Worm (Caenorhabditis elegans): ENCODE results near the gene B0334.10.
A peak's percentile ranks its signal among the peaks of the same experiment; 100 is the strongest.

B0334.10 gene

ce11 chrII:11484600-11484999 is 33.7 kb upstream of the B0334.10 start (continued):
- TF ChIP-seq nhr-6 (tag; optimal IDR thresholded peaks at IDR 0.05) (no peak), nhr-111 (GFP tag; optimal IDR thresholded peaks at IDR 0.05) (peak; percentile 70), ceh-20 (GFP tag; IDR thresholded peaks at IDR 0.05) (peak; percentile 92)

- peak; percentile 73 for TF ChIP-seq ama-1 (optimal IDR thresholded peaks at IDR 0.05)
- TF ChIP-seq ceh-20 (GFP tag; IDR thresholded peaks at IDR 0.05) = no peak
- TF ChIP-seq egl-27 (tag; optimal IDR thresholded peaks at IDR 0.05) = no peak
- TF ChIP-seq lin-13 (GFP tag; optimal IDR thresholded peaks at IDR 0.05) = no peak
- no peak for TF ChIP-seq ceh-82 (tag; optimal IDR thresholded peaks at IDR 0.05)
Measured at ce11 chrII:11485200-11485599, 33.1 kb upstream of the B0334.10 start, which contains the start of gene twk-5. TSS of gene twk-5 (minus strand) at chrII:11485300.

- peak; percentile 12 for TF ChIP-seq dve-1 (tag; optimal IDR thresholded peaks at IDR 0.05; ENCODE audit: insufficient read depth)
- no peak for TF ChIP-seq mdt-29 (GFP tag; IDR thresholded peaks at IDR 0.05)
Measured at ce11 chrII:11486698-11487234, 31.5 kb upstream of the B0334.10 start, which contains the start of gene ttr-18. TSS of gene ttr-18 (minus strand) at chrII:11486748.

ce11 chrII:11487999-11488398 is 30.3 kb upstream of the B0334.10 start, which contains the start of gene B0334.13:
TSS of gene B0334.13 (plus strand) at chrII:11488299.
- TF ChIP-seq nhr-11 (tag; optimal IDR thresholded peaks at IDR 0.05) (no peak), hmg-1.1 (GFP tag; IDR thresholded peaks at IDR 0.05) (no peak), ctbp-1 (GFP tag; IDR thresholded peaks at IDR 0.05) (no peak), unc-62 (GFP tag; optimal IDR thresholded peaks at IDR 0.05 in 1 of 2) (peak in 1 of 2 experiments; percentile 21), unc-62 (tag; optimal IDR thresholded peaks at IDR 0.05) (no peak), lin-38 (GFP tag; IDR thresholded peaks at IDR 0.05) (no peak), Y75B8A.6 (GFP tag; IDR thresholded peaks at IDR 0.05) (no peak), mxl-2 (GFP tag; conservative IDR thresholded peaks at IDR 0.05) (no peak), daf-12 (tag; optimal IDR thresholded peaks at IDR 0.05) (no peak), mep-1 (tag; optimal IDR thresholded peaks at IDR 0.05) (no peak)

- no peak for TF ChIP-seq snpc-1.2 (GFP tag; IDR thresholded peaks at IDR 0.05)
- no peak for TF ChIP-seq cey-2 (tag; optimal IDR thresholded peaks at IDR 0.05; ENCODE audit: borderline replicate concordance, insufficient read depth)
- TF ChIP-seq nhr-25 (tag; optimal IDR thresholded peaks at IDR 0.05; ENCODE audit: borderline replicate concordance, insufficient read depth) = peak; percentile 1
- no peak for TF ChIP-seq ceh-62 (tag; optimal IDR thresholded peaks at IDR 0.05)
- no peak for TF ChIP-seq F44E2.7 (GFP tag; IDR thresholded peaks at IDR 0.05)
- peak; percentile 41 for TF ChIP-seq mep-1 (tag; optimal IDR thresholded peaks at IDR 0.05)
- no peak for TF ChIP-seq ZK337.2 (GFP tag; IDR thresholded peaks at IDR 0.05)
- peak in 1 of 2 experiments; percentile 56 for TF ChIP-seq lsy-2 (tag; optimal IDR thresholded peaks at IDR 0.05)
- TF ChIP-seq spr-1 (tag; optimal IDR thresholded peaks at IDR 0.05) = no peak
- no peak for TF ChIP-seq ceh-28 (tag; optimal IDR thresholded peaks at IDR 0.05)
- no peak for TF ChIP-seq mdl-1 (tag; optimal IDR thresholded peaks at IDR 0.05)
- TF ChIP-seq lin-39 (tag; optimal IDR thresholded peaks at IDR 0.05) = no peak
- TF ChIP-seq lin-13 (GFP tag; optimal IDR thresholded peaks at IDR 0.05) = peak; percentile 15
- no peak for TF ChIP-seq T26A8.4 (GFP tag; IDR thresholded peaks at IDR 0.05)
- TF ChIP-seq unc-62 (GFP tag; optimal IDR thresholded peaks at IDR 0.05 in 1 of 2) = peak in 1 of 2 experiments; percentile 69
- no peak for TF ChIP-seq unc-62 (tag; optimal IDR thresholded peaks at IDR 0.05)
- peak; percentile 59 for TF ChIP-seq aha-1 (tag)
- TF ChIP-seq nhr-102 (tag; optimal IDR thresholded peaks at IDR 0.05) = peak; percentile 28
- TF ChIP-seq egl-43 (GFP tag; IDR thresholded peaks at IDR 0.05) = no peak
- TF ChIP-seq nhr-42 (GFP tag; IDR thresholded peaks at IDR 0.05) = no peak
- peak; percentile 35 for TF ChIP-seq jun-1 (tag; optimal IDR thresholded peaks at IDR 0.05)
- no peak for TF ChIP-seq zfp-3 (GFP tag; conservative IDR thresholded peaks at IDR 0.05)
- peak; percentile 64 for TF ChIP-seq dmd-6 (GFP tag; IDR thresholded peaks at IDR 0.05)
- TF ChIP-seq nhr-48 (tag; optimal IDR thresholded peaks at IDR 0.05) = peak; percentile 48
- peak; percentile 9 for TF ChIP-seq nhr-77 (tag; optimal IDR thresholded peaks at IDR 0.05)
- no peak for TF ChIP-seq mdt-29 (GFP tag; IDR thresholded peaks at IDR 0.05)
- peak; percentile 71 for TF ChIP-seq dve-1 (tag; optimal IDR thresholded peaks at IDR 0.05; ENCODE audit: insufficient read depth)
- no peak for TF ChIP-seq tag-97 (GFP tag; IDR thresholded peaks at IDR 0.05)
- no peak for TF ChIP-seq fkh-10 (GFP tag; optimal IDR thresholded peaks at IDR 0.05)
- TF ChIP-seq hlh-30 (tag; optimal IDR thresholded peaks at IDR 0.05; ENCODE audit: insufficient read depth) = peak; percentile 43
- TF ChIP-seq nhr-6 (tag; optimal IDR thresholded peaks at IDR 0.05) = no peak
Measured at ce11 chrII:11492843-11493242, 25.4 kb upstream of the B0334.10 start, which contains the start of gene hacl-1. TSS of gene hacl-1 (minus strand) at chrII:11492963.

All from whole organism, L4 larva.